Worm (Caenorhabditis elegans) whole organism, L1 larva: Measurements from ENCODE around the gene elo-6.
A peak's percentile ranks its signal among the peaks of the same experiment; 100 is the strongest.

Source experiments
- ceh-63 ChIP-seq: fragments of 200-800 bp; sonication (Bioruptor generic); optimal IDR thresholded peaks from 2 replicates; lab custom pipeline; 2018; ENCODE audit warnings: mild to moderate bottlenecking, missing genetic modification characterization, missing compliant biosample characterization
- egl-27 ChIP-seq, 2 experiments: fragments of 150-350 bp in 1 of 2; sonication (generic microtip); optimal IDR thresholded peaks; 3 replicates each; lab custom pipeline; 2017 to 2018; ENCODE audit warnings: missing biosample characterization in 2 of 2, missing genetic modification characterization in 2 of 2, missing genetic modification reagents in 2 of 2
- lsy-2 ChIP-seq, 2 experiments: fragments of 150-350 bp; optimal IDR thresholded peaks; 2 replicates each; lab custom pipeline; 2014; ENCODE audit warnings: missing biosample characterization in 2 of 2, missing genetic modification characterization in 2 of 2
- pqm-1 ChIP-seq: sonication (generic microtip); optimal IDR thresholded peaks from 3 replicates; lab custom pipeline; 2017; ENCODE audit warnings: missing biosample characterization, missing genetic modification characterization
- skn-1 ChIP-seq: fragments of 150-350 bp; optimal IDR thresholded peaks from 2 replicates; lab custom pipeline; 2014; ENCODE audit warnings: missing biosample characterization, missing genetic modification characterization
- unc-62 ChIP-seq: fragments of 150-350 bp; optimal IDR thresholded peaks from 2 replicates; lab custom pipeline; 2014; ENCODE audit warnings: missing biosample characterization, missing genetic modification reagents, missing genetic modification characterization
- ztf-11 ChIP-seq, 2 experiments: sonication (generic microtip); optimal IDR thresholded peaks; 2 replicates each; lab custom pipeline; 2016 to 2017; ENCODE audit warnings: missing genetic modification characterization in 2 of 2, missing biosample characterization in 1 of 2, missing compliant biosample characterization in 1 of 2

ce11 chrIV:5364135-5364609 lies 24.2 kb downstream of the elo-6 start, which contains the start of the genes hda-6 and F41H10.4:
- TF ChIP-seq lsy-2 (tag; optimal IDR thresholded peaks at IDR 0.05; lab: Kevin White, UChicago) = peak; percentile 87
- no peak for TF ChIP-seq ceh-63 (GFP tag; lab: Kevin White, UChicago)
- TF ChIP-seq unc-62 (GFP tag; lab: Kevin White, UChicago) = no peak
- TF ChIP-seq pqm-1 (tag; lab: Kevin White, UChicago) = no peak
- TF ChIP-seq ztf-11 (tag; optimal IDR thresholded peaks at IDR 0.05; lab: Kevin White, UChicago) = peak in 1 of 2 experiments; percentile 89
- no peak for TF ChIP-seq skn-1 (tag; lab: Kevin White, UChicago)
- no peak for TF ChIP-seq egl-27 (tag; optimal IDR thresholded peaks at IDR 0.05; lab: Kevin White, UChicago)
